Worm (Caenorhabditis elegans): Measurements from ENCODE around the gene ins-10.

DNA sequence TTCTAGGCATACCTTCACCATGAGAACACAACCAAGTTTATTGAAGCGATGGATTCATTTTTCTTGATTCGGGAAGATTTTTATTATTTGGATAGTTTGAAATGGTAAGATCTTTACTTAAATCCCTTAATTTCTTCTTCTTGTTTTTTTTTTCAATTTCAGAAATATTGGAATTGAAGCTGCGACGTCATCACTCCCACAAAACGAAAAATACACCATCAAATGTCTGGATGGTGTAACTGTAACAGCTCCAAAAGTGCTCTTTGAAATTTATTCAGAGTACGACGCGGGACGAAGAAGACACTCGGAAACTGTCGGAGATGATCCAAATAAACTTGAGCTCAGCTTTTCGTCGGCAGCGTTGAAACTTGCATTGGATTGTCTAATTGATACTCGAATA is 30.7 kb downstream of the ins-10 start, which contains the start of gene D1086.21:
- TF ChIP-seq ama-1 (optimal IDR thresholded peaks at IDR 0.05) (no peak), hmbx-1 (tag; optimal IDR thresholded peaks at IDR 0.05) (no peak), ets-7 (tag; optimal IDR thresholded peaks at IDR 0.05) (no peak), hnd-1 (tag; optimal IDR thresholded peaks at IDR 0.05) (no peak), ceh-36 (tag; optimal IDR thresholded peaks at IDR 0.05) (no peak), B0310.2 (tag; optimal IDR thresholded peaks at IDR 0.05) (no peak), hmg-4 (GFP tag; optimal IDR thresholded peaks at IDR 0.05) (no peak), aly-1 (tag; optimal IDR thresholded peaks at IDR 0.05) (no peak), tbx-37 (GFP tag; conservative IDR thresholded peaks at IDR 0.05) (no peak)

Data from whole organism, early embryonic.